Worm (Caenorhabditis elegans): Measurements from ENCODE around the gene nex-2.
A peak's percentile ranks its signal among the peaks of the same experiment; 100 is the strongest.

Gene nex-2

DNA sequence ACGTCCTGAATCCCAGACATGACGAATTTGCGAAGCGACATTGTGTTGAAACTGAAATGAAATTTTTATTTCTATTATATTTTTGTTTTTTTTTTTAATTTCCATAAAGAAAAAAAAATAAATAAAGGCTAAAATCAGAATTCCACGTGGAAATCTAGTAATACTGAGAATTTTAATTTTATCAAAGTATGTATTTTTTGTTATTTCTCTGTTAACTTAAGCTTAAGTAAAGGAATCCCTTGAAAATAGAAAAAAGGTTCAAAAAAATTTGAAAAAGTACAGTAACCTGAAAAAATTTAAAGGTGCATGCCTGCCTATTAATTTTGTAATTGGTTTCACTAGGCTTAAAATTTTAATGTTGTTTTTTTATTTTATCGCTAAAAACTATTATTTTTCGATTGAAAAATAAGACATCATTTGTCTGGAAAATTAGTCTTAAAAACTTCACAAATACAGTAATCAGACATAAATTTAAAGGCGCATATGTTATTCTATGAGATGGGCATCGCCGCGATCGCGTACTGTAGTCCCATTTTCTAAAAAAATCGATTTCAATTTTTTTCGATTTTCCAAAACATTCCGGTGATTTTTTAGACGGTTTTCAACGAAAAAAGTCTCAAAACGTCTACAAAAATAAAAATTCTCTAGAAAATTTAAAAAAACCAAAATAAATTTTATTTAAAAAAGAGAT is at the start of gene nex-2:
Gene nex-2 (minus strand): TSS at position 51 of the 691 bp plus-strand sequence.
- peak; percentile 90 for TF ChIP-seq lsl-1 (GFP tag; optimal IDR thresholded peaks at IDR 0.05)
- peak; percentile 89 for TF ChIP-seq madf-6 (GFP tag; IDR thresholded peaks at IDR 0.05)
- peak; percentile 67 for TF ChIP-seq F33H1.4 (GFP tag; IDR thresholded peaks at IDR 0.05)
- TF ChIP-seq D2030.7 (GFP tag; IDR thresholded peaks at IDR 0.05): 0 out of 2 replicates have a peak, but pooled peaks have one; percentile 36
- TF ChIP-seq madf-8 (GFP tag; conservative IDR thresholded peaks at IDR 0.05): peak; percentile 83
- no peak for TF ChIP-seq egl-44 (GFP tag; IDR thresholded peaks at IDR 0.05)
- TF ChIP-seq xnd-1 (tag; optimal IDR thresholded peaks at IDR 0.05): peak; percentile 71
- no peak for TF ChIP-seq egrh-3 (GFP tag; IDR thresholded peaks at IDR 0.05)
- TF ChIP-seq ztf-18 (tag; optimal IDR thresholded peaks at IDR 0.05): peak; percentile 0

DNA sequence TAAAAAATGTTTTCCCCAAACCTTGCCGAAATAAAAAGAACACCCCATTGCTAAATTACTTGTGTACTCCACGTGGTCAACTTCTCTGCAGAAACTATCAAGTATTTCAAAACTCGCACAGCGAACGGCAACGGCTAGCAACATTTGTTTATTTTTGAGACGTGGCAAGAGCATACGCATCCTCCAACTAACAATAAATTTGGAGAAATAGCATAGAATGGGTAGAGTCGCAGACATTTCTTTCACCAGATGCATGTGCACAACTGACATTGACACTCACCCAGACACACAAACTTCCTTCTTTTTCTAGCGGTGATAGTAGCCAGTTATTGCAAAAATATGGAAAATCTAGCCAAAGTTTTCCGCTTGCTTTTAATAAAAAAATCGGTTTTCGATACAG is 49.4 kb upstream of the nex-2 start:
- TF ChIP-seq hmg-1.2 (GFP tag; IDR thresholded peaks at IDR 0.05) (peak; percentile 80), mel-28 (tag; optimal IDR thresholded peaks at IDR 0.05; ENCODE audit: borderline replicate concordance) (no peak), cebp-1 (GFP tag; IDR thresholded peaks at IDR 0.05) (no peak), cebp-1 (tag; optimal IDR thresholded peaks at IDR 0.05) (peak; percentile 29)

- TF ChIP-seq rcor-1 (GFP tag; IDR thresholded peaks at IDR 0.05) (no peak), Y56A3A.18 (GFP tag; IDR thresholded peaks at IDR 0.05) (no peak), B0261.1 (tag; optimal IDR thresholded peaks at IDR 0.05) (no peak), egl-18 (GFP tag; IDR thresholded peaks at IDR 0.05) (no peak), B0035.1 (tag; optimal IDR thresholded peaks at IDR 0.05) (no peak), nhr-80 (tag; optimal IDR thresholded peaks at IDR 0.05) (peak; percentile 57)
These were observed 48.7 kb upstream of the nex-2 start for ce11 chrIII:10378899-10379298.

- TF ChIP-seq madf-6 (GFP tag; IDR thresholded peaks at IDR 0.05) (no peak), nhr-80 (tag; optimal IDR thresholded peaks at IDR 0.05) (peak; percentile 67), bed-1 (GFP tag; IDR thresholded peaks at IDR 0.05) (no peak)
These were observed 45.8 kb upstream of the nex-2 start for ce11 chrIII:10376041-10376440.

DNA sequence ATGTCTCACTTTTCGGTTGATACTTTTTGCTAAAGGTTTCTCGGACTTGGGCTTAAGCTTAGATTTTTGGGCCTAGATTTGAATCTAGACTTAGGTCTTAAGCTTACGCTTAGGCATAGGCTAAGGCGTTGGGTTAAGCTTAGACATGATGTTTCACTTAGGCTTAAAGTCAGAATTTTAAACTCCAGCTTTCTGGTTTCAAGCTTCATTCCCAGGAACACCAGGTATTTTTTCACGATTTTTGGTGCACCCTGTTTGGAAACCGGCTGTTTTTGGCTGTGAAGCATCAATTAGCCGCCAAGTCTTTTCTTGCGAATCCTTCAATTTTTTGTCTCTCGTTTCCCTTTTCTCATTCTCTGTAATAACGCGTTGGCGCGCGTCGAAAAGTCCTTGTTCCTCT is 43.6 kb upstream of the nex-2 start:
- TF ChIP-seq F37B4.10 (GFP tag; IDR thresholded peaks at IDR 0.05) (0 out of 2 replicates have a peak, but pooled peaks have one; percentile 41), lin-26 (GFP tag; IDR thresholded peaks at IDR 0.05) (no peak), dpff-1 (tag; optimal IDR thresholded peaks at IDR 0.05) (no peak)

DNA sequence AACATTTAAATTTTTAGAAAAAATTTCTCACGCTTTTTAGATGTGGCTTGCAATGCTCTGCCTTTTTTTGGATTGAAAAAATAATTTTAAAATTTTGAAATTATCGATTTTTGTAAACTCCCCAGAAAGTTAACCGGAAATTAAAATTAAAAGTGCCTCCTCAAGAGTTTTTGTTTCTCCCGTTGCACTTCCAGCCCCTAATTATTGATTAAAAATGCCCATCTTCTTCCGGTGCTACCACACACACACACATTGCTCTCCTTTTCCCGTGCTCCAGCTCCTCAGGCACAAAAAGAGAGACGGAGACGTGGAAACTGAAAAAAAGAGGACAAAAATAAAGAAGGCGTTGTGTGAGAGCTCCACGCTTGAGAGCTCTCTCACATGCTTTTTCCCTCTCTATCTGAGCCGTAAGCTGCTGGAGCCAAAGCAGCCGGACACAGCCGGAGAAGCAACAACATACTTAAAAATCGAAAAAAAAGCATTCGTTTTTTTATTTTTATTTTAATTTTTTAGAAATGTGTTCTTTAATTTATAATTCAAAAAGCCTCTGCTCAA is 37.2 kb upstream of the nex-2 start:
- TF ChIP-seq K12H6.12 (tag; optimal IDR thresholded peaks at IDR 0.05): peak; percentile 44
- TF ChIP-seq ceh-27 (GFP tag; optimal IDR thresholded peaks at IDR 0.05): peak; percentile 4
- TF ChIP-seq madf-10 (tag; optimal IDR thresholded peaks at IDR 0.05): no peak

ce11 chrIII:10364656-10365055 is 34.4 kb upstream of the nex-2 start, which contains the start of gene tbc-8:
Gene tbc-8 (plus strand): TSS chrIII:10364956.
- no peak for TF ChIP-seq F55B11.4 (tag; optimal IDR thresholded peaks at IDR 0.05; ENCODE audit: borderline replicate concordance, insufficient read depth)
- TF ChIP-seq snpc-3.4 (tag; optimal IDR thresholded peaks at IDR 0.05): no peak
- TF ChIP-seq cebp-2 (GFP tag; IDR thresholded peaks at IDR 0.05): no peak

Data from whole organism, young adult.